Fruit fly (Drosophila melanogaster) whole organism, embryonic: ENCODE results near the gene Cnot4.
A peak's percentile ranks its signal among the peaks of the same experiment; 100 is the strongest.

Experiments used
- Abd-B ChIP-seq: fragments of 200-800 bp; sonication (Bioruptor generic); optimal IDR thresholded peaks from 2 replicates; lab custom pipeline; 2018; ENCODE audit warnings: missing biosample characterization, mild to moderate bottlenecking, missing genetic modification characterization, moderate library complexity
- Ada2b ChIP-seq: fragments of 200-800 bp; sonication (Bioruptor generic); IDR thresholded peaks from 2 replicates; pipeline ENCODE4 v1.3.6; 2022; ENCODE audit warnings: missing biosample characterization, missing genetic modification characterization
- Aef1 ChIP-seq: fragments of 200-800 bp; sonication (Bioruptor generic); IDR thresholded peaks from 3 replicates; pipeline ENCODE4 v1.3.6; 2022; ENCODE audit warnings: missing biosample characterization, missing genetic modification characterization
- C15 ChIP-seq: fragments of 200-800 bp; sonication (Bioruptor generic); IDR thresholded peaks from 3 replicates; pipeline ENCODE4 v1.3.6; 2022; ENCODE audit warnings: missing biosample characterization, missing genetic modification characterization
- CG10366 ChIP-seq: fragments of 200-800 bp; sonication (Bioruptor generic); IDR thresholded peaks from 2 replicates; pipeline ENCODE4 v1.3.6; 2022; ENCODE audit warnings: missing biosample characterization, missing genetic modification characterization
- CG12659 ChIP-seq: fragments of 200-800 bp; sonication (Bioruptor generic); optimal IDR thresholded peaks from 3 replicates; lab custom pipeline; 2017; ENCODE audit warnings: mild to moderate bottlenecking, missing biosample characterization, missing genetic modification reagents, missing genetic modification characterization
- CG13424 ChIP-seq: fragments of 200-800 bp; sonication (Bioruptor generic); optimal IDR thresholded peaks from 2 replicates; lab custom pipeline; 2019; ENCODE audit warnings: missing biosample characterization, mild to moderate bottlenecking, missing genetic modification characterization, moderate library complexity
- CG14860 ChIP-seq: fragments of 200-800 bp; sonication (Bioruptor generic); IDR thresholded peaks from 3 replicates; pipeline ENCODE4 v1.3.6; 2022; ENCODE audit warnings: missing biosample characterization, missing genetic modification characterization; ENCODE audit not compliant: partially characterized antibody
- CG17802 ChIP-seq: fragments of 200-800 bp; sonication (Bioruptor generic); optimal IDR thresholded peaks from 2 replicates; lab custom pipeline; 2018; ENCODE audit warnings: missing biosample characterization, mild to moderate bottlenecking, missing genetic modification characterization, moderate library complexity
- CG2199 ChIP-seq: fragments of 200-800 bp; sonication (Bioruptor generic); IDR thresholded peaks from 3 replicates; pipeline ENCODE4 v1.3.6; 2022; ENCODE audit warnings: missing biosample characterization, missing genetic modification characterization
- CG31441 ChIP-seq: fragments of 200-800 bp; sonication (Bioruptor generic); IDR thresholded peaks from 2 replicates; pipeline ENCODE4 v1.3.6; 2022; ENCODE audit warnings: missing biosample characterization, missing genetic modification characterization
- CG33213 ChIP-seq: fragments of 200-800 bp; sonication (Bioruptor generic); optimal IDR thresholded peaks from 3 replicates; lab custom pipeline; 2016; ENCODE audit warnings: missing biosample characterization, missing genetic modification characterization
- CG3407 ChIP-seq: fragments of 200-800 bp; sonication (Bioruptor generic); optimal IDR thresholded peaks from 2 replicates; lab custom pipeline; 2018; ENCODE audit warnings: missing biosample characterization, mild to moderate bottlenecking, missing genetic modification characterization
- CG7963 ChIP-seq: fragments of 200-800 bp; sonication (Bioruptor generic); IDR thresholded peaks from 3 replicates; pipeline ENCODE4 v1.3.6; 2022; ENCODE audit warnings: missing biosample characterization, missing genetic modification characterization; ENCODE audit not compliant: partially characterized antibody
- CG9727 ChIP-seq: fragments of 200-800 bp; sonication (Bioruptor generic); optimal IDR thresholded peaks from 3 replicates; lab custom pipeline; 2017; ENCODE audit warnings: missing biosample characterization, mild to moderate bottlenecking, missing genetic modification characterization
- CTCF ChIP-seq: fragments of 200-800 bp; sonication (Bioruptor generic); optimal IDR thresholded peaks from 2 replicates; lab custom pipeline; 2017; ENCODE audit warnings: missing biosample characterization, mild to moderate bottlenecking, missing genetic modification characterization, moderate library complexity
- Camta ChIP-seq: fragments of 200-800 bp; sonication (Bioruptor generic); optimal IDR thresholded peaks from 2 replicates; lab custom pipeline; 2016; ENCODE audit warnings: missing biosample characterization, missing genetic modification characterization
- ERR ChIP-seq: fragments of 200-800 bp; sonication (Bioruptor generic); optimal IDR thresholded peaks from 2 replicates; lab custom pipeline; 2016; ENCODE audit warnings: missing biosample characterization, missing genetic modification characterization
- Hr39 ChIP-seq: fragments of >200 bp; optimal IDR thresholded peaks from 2 replicates; lab custom pipeline; 2017
- Hr51 ChIP-seq, 2 experiments: fragments of 200-800 bp; sonication (Bioruptor generic); optimal IDR thresholded peaks; 2 replicates in 1 of 2; 3 replicates in 1 of 2; lab custom pipeline; 2016 to 2018; ENCODE audit warnings: missing biosample characterization in 2 of 2, missing genetic modification characterization in 2 of 2, mild to moderate bottlenecking in 1 of 2, moderate library complexity in 1 of 2
- Hr78 ChIP-seq, 2 experiments: fragments of 200-800 bp in 1 of 2; fragments of >200 bp in 1 of 2; sonication (Bioruptor generic) in 1 of 2; optimal IDR thresholded peaks; 2 replicates each; lab custom pipeline; 2017 to 2019; ENCODE audit warnings: missing biosample characterization in 2 of 2, missing genetic modification characterization in 2 of 2, mild to moderate bottlenecking in 1 of 2, moderate library complexity in 1 of 2
- Mad ChIP-seq: fragments of 200-800 bp; sonication (Bioruptor generic); optimal IDR thresholded peaks from 2 replicates; lab custom pipeline; 2016; ENCODE audit warnings: missing biosample characterization, missing genetic modification characterization
- NK7.1 ChIP-seq: fragments of 200-800 bp; sonication (Bioruptor generic); optimal IDR thresholded peaks from 3 replicates; lab custom pipeline; 2016; ENCODE audit warnings: missing biosample characterization, missing genetic modification characterization
- Optix ChIP-seq: fragments of 200-800 bp; sonication (Bioruptor generic); IDR thresholded peaks from 3 replicates; pipeline ENCODE4 v1.3.6; 2022; ENCODE audit warnings: missing biosample characterization, missing genetic modification characterization
- Sox102F ChIP-seq: fragments of 200-800 bp; sonication (Bioruptor generic); optimal IDR thresholded peaks from 2 replicates; lab custom pipeline; 2018; ENCODE audit warnings: missing biosample characterization, mild to moderate bottlenecking, missing genetic modification characterization, moderate library complexity
- Sry-β ChIP-seq: fragments of 200-800 bp; sonication (Bioruptor generic); optimal IDR thresholded peaks from 2 replicates; lab custom pipeline; 2018; ENCODE audit warnings: missing biosample characterization, mild to moderate bottlenecking, missing genetic modification characterization, moderate library complexity
- Xbp1 ChIP-seq: fragments of 200-800 bp; sonication (Bioruptor generic); optimal IDR thresholded peaks from 3 replicates; lab custom pipeline; 2016; ENCODE audit warnings: missing biosample characterization, mild to moderate bottlenecking, missing genetic modification characterization
- Xrp1 ChIP-seq: fragments of 200-800 bp; sonication (Bioruptor generic); IDR thresholded peaks from 2 replicates; pipeline ENCODE4 v1.3.6; 2022; ENCODE audit warnings: missing biosample characterization, missing genetic modification characterization
- ase ChIP-seq: fragments of 200-800 bp; sonication (Bioruptor generic); IDR thresholded peaks from 3 replicates; pipeline ENCODE4 v1.3.6; 2022; ENCODE audit warnings: missing biosample characterization, missing genetic modification characterization
- br ChIP-seq: fragments of >200 bp; optimal IDR thresholded peaks from 2 replicates; lab custom pipeline; 2017
- btn ChIP-seq: fragments of 200-800 bp; sonication (Bioruptor generic); optimal IDR thresholded peaks from 2 replicates; lab custom pipeline; 2016; ENCODE audit warnings: missing biosample characterization, missing genetic modification characterization
- chif ChIP-seq, 2 experiments: fragments of 200-800 bp; sonication (Bioruptor generic); optimal IDR thresholded peaks; 3 replicates each; lab custom pipeline; 2016; ENCODE audit warnings: missing biosample characterization in 2 of 2, missing genetic modification characterization in 2 of 2
- en ChIP-seq: fragments of 200-800 bp; sonication (Bioruptor generic); optimal IDR thresholded peaks from 2 replicates; lab custom pipeline; 2016; ENCODE audit warnings: missing biosample characterization, missing genetic modification characterization
- exex ChIP-seq: fragments of 200-800 bp; sonication (Bioruptor generic); optimal IDR thresholded peaks from 4 replicates; lab custom pipeline; 2018; ENCODE audit warnings: missing biosample characterization, mild to moderate bottlenecking, missing genetic modification characterization, moderate library complexity
- gcm2 ChIP-seq: fragments of 200-800 bp; sonication (Bioruptor generic); optimal IDR thresholded peaks from 2 replicates; lab custom pipeline; 2016; ENCODE audit warnings: missing biosample characterization, missing genetic modification characterization
- gro ChIP-seq: fragments of 200-800 bp; sonication (Bioruptor generic); optimal IDR thresholded peaks from 2 replicates; lab custom pipeline; 2016; ENCODE audit warnings: missing biosample characterization, missing genetic modification characterization
- klu ChIP-seq: fragments of 200-800 bp; sonication (Bioruptor generic); IDR thresholded peaks from 2 replicates; pipeline ENCODE4 v1.3.6; 2022; ENCODE audit warnings: missing biosample characterization, missing genetic modification characterization
- lmd ChIP-seq: fragments of 200-800 bp; sonication (Bioruptor generic); IDR thresholded peaks from 2 replicates; pipeline ENCODE4 v1.3.6; 2022; ENCODE audit warnings: missing biosample characterization, missing genetic modification characterization
- mld ChIP-seq: fragments of 200-800 bp; sonication (Bioruptor generic); IDR thresholded peaks from 3 replicates; pipeline ENCODE4 v1.3.6; 2022; ENCODE audit warnings: missing biosample characterization, missing genetic modification characterization; ENCODE audit not compliant: partially characterized antibody
- nom ChIP-seq: fragments of 200-800 bp; sonication (Bioruptor generic); optimal IDR thresholded peaks from 2 replicates; lab custom pipeline; 2017; ENCODE audit warnings: missing biosample characterization, missing genetic modification characterization, mild to moderate bottlenecking, moderate library complexity, missing genetic modification reagents
- oc ChIP-seq: fragments of 200-800 bp; sonication (Bioruptor generic); optimal IDR thresholded peaks from 2 replicates; lab custom pipeline; 2018; ENCODE audit warnings: missing biosample characterization, mild to moderate bottlenecking, missing genetic modification characterization, moderate library complexity
- onecut ChIP-seq: fragments of 200-800 bp; sonication (Bioruptor generic); IDR thresholded peaks from 2 replicates; pipeline ENCODE4 v1.3.6; 2022; ENCODE audit warnings: missing biosample characterization, missing genetic modification characterization
- org-1 ChIP-seq: fragments of 200-800 bp; sonication (Bioruptor generic); optimal IDR thresholded peaks from 2 replicates; lab custom pipeline; 2017; ENCODE audit warnings: missing biosample characterization, missing genetic modification characterization
- pb ChIP-seq: fragments of 200-800 bp; sonication (Bioruptor generic); optimal IDR thresholded peaks from 3 replicates; lab custom pipeline; 2016; ENCODE audit warnings: missing biosample characterization, missing genetic modification characterization
- scrt ChIP-seq: fragments of 200-800 bp; sonication (Bioruptor generic); optimal IDR thresholded peaks from 2 replicates; lab custom pipeline; 2018; ENCODE audit warnings: missing biosample characterization, mild to moderate bottlenecking, missing genetic modification characterization, moderate library complexity
- sima ChIP-seq: fragments of 200-800 bp; sonication (Bioruptor generic); optimal IDR thresholded peaks from 2 replicates; lab custom pipeline; 2016; ENCODE audit warnings: missing biosample characterization, missing genetic modification characterization
- sr ChIP-seq: fragments of 200-800 bp; sonication (Bioruptor generic); IDR thresholded peaks from 3 replicates; pipeline ENCODE4 v1.3.6; 2022; ENCODE audit warnings: missing biosample characterization, missing genetic modification characterization
- ssp ChIP-seq: fragments of 200-800 bp; sonication (Bioruptor generic); IDR thresholded peaks from 2 replicates; pipeline ENCODE4 v1.3.6; 2022; ENCODE audit warnings: missing biosample characterization, missing genetic modification characterization
- stc ChIP-seq: fragments of 200-800 bp; sonication (Bioruptor generic); IDR thresholded peaks from 2 replicates; pipeline ENCODE4 v1.3.6; 2022; ENCODE audit warnings: missing biosample characterization, missing genetic modification characterization
- tin ChIP-seq: fragments of 200-800 bp; sonication (Bioruptor generic); optimal IDR thresholded peaks from 3 replicates; lab custom pipeline; 2016; ENCODE audit warnings: missing biosample characterization, missing genetic modification characterization
- tna ChIP-seq: fragments of 200-800 bp; sonication (Bioruptor generic); IDR thresholded peaks from 2 replicates; pipeline ENCODE4 v1.3.6; 2022; ENCODE audit warnings: missing biosample characterization, missing genetic modification characterization; ENCODE audit not compliant: partially characterized antibody

Gene Cnot4

DNA sequence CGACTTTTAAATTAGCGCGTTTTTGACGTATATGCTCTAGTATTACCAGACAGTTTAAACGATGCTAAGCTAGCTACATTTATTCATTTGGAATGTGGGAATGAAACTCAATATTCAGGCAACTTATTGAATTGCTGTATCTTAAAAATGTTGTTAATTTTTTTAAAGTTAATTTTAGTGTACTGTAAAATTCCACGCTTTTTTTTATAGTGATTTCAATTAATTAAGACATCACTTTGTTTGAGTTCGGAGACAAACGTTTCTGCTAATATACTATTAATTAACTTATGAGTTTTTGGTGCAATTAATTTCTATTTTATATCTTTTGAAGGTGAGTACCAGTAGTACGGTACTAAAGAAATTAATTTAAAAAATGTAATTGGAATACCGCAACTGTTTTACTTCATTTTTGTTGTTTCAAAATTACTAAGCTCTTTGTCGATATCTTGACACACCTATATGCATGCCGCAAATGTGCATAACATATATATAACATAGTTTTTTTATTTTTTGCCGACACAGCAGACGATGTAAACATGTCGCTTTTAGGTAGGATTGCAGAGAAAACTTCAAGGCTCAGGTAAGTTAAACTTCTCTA is 10.2 kb upstream of the Cnot4 start, which contains the start of the genes Cdk1 and mRpS7 (continued):
- TF ChIP-seq chif (GFP tag; optimal IDR thresholded peaks at IDR 0.05; lab: Kevin White, UChicago), result peak; percentile 17 to 53
- TF ChIP-seq Xrp1 (GFP tag; lab: Robert Waterston, UW), result peak; percentile 69
- TF ChIP-seq Hr39 (lab: Kevin White, UChicago), result no peak
- no peak for TF ChIP-seq CG33213 (GFP tag; lab: Kevin White, UChicago)
- TF ChIP-seq scrt (GFP tag; lab: Kevin White, UChicago), result peak; percentile 38
- TF ChIP-seq ssp, result peak; percentile 71
- no peak for TF ChIP-seq ERR (GFP tag; lab: Kevin White, UChicago)
- TF ChIP-seq CG7963 (GFP tag; lab: Robert Waterston, UW), result no peak
- no peak for TF ChIP-seq btn (GFP tag; lab: Kevin White, UChicago)
- peak; percentile 4 to 81 for TF ChIP-seq Hr51 (GFP tag; optimal IDR thresholded peaks at IDR 0.05; lab: Kevin White, UChicago)
- TF ChIP-seq en (GFP tag; lab: Kevin White, UChicago), result no peak
- no peak; the same call in 1 of the 2 replicates for TF ChIP-seq klu (GFP tag; lab: Robert Waterston, UW)
- TF ChIP-seq org-1 (GFP tag; lab: Kevin White, UChicago), result no peak
- TF ChIP-seq Sry-β, result no peak
- TF ChIP-seq Abd-B (GFP tag; lab: Kevin White, UChicago), result no peak
- TF ChIP-seq CG2199 (GFP tag; lab: Robert Waterston, UW), result no peak
- peak; percentile 66 for TF ChIP-seq tin (GFP tag; lab: Kevin White, UChicago)
- no peak for TF ChIP-seq NK7.1 (GFP tag; lab: Kevin White, UChicago)
- TF ChIP-seq CG12659 (GFP tag; lab: Kevin White, UChicago), result peak; percentile 76
- TF ChIP-seq tna, result no peak
- TF ChIP-seq sima (GFP tag; lab: Kevin White, UChicago), result no peak
- no peak for TF ChIP-seq gro (GFP tag; lab: Kevin White, UChicago)
- TF ChIP-seq lmd, result no peak; the same call in 1 of the 2 replicates
- peak; percentile 57 for TF ChIP-seq Camta (GFP tag; lab: Kevin White, UChicago)
- peak; percentile 40 for TF ChIP-seq Mad (GFP tag; lab: Kevin White, UChicago)
- peak; percentile 39 for TF ChIP-seq exex (tag; lab: Kevin White, UChicago)
- TF ChIP-seq mld (GFP tag; lab: Robert Waterston, UW), result no peak
- TF ChIP-seq oc (tag; lab: Kevin White, UChicago), result no peak
- peak; percentile 13 for TF ChIP-seq gcm2
- peak; percentile 69; the same call in 1 of the 2 replicates for TF ChIP-seq CG10366 (GFP tag; lab: Robert Waterston, UW)
- TF ChIP-seq Optix (GFP tag; lab: Robert Waterston, UW), result no peak
- TF ChIP-seq Xbp1, result peak; percentile 77
- TF ChIP-seq pb, result no peak
- TF ChIP-seq nom, result no peak
- TF ChIP-seq CG9727 (GFP tag; lab: Kevin White, UChicago), result peak; percentile 77
- TF ChIP-seq Aef1 (GFP tag; lab: Robert Waterston, UW), result peak; percentile 53
- TF ChIP-seq stc (GFP tag; lab: Robert Waterston, UW), result peak; percentile 15; the same call in 1 of the 2 replicates
- TF ChIP-seq sr (GFP tag; lab: Robert Waterston, UW), result no peak
- TF ChIP-seq Sox102F, result no peak
- TF ChIP-seq CG3407, result peak; percentile 44
- peak; percentile 60; the same call in 2 of the 3 replicates for TF ChIP-seq ase
- peak; percentile 73 for TF ChIP-seq CG13424 (tag; lab: Kevin White, UChicago)
- TF ChIP-seq CG17802 (tag; lab: Kevin White, UChicago), result peak; percentile 85
- peak; percentile 50; the same call in 1 of the 2 replicates for TF ChIP-seq Ada2b
- TF ChIP-seq CG31441 (GFP tag; lab: Robert Waterston, UW), result peak; percentile 85
- no peak for TF ChIP-seq C15 (GFP tag; lab: Robert Waterston, UW)
- no peak for TF ChIP-seq CG14860 (GFP tag; lab: Robert Waterston, UW)
- TF ChIP-seq CTCF, result no peak
- no peak for TF ChIP-seq br
- TF ChIP-seq onecut (GFP tag; lab: Robert Waterston, UW), result 0 out of 2 replicates have a peak, but pooled peaks have one; percentile 12
- TF ChIP-seq Hr78 (GFP tag; optimal IDR thresholded peaks at IDR 0.05; lab: Kevin White, UChicago), result no peak
